Worm (Caenorhabditis elegans): ENCODE measurements around the gene F01G10.4.

DNA sequence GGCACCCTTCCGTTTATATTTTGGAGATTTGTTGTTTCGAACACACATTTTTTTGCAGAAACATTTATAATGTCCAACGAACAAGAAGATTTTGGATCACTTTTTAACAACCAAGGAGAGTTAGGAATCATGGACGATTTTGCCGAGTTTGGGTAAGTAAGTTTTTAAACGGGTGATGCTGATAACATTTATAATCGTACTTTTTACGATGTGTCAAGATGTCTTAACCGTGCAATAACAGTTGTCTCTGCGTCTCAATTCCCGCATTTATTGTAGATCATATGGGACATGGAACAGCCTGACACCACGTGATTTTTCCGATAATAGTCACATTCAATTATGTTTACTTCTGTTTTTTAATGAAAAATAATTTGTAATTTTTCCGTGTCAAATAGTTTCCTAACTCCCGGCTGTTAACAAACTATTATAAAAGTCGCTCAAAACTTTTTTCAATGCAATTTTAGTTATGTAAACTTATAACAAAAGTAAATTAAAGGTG is 18.3 kb upstream of the F01G10.4 start, which contains the start of gene daf-14:
- TF ChIP-seq scrt-1 (GFP tag; IDR thresholded peaks at IDR 0.05) (no peak), hnd-1 (tag; optimal IDR thresholded peaks at IDR 0.05) (no peak)
